Fruit fly (Drosophila melanogaster): Measurements from ENCODE around the gene GV1.

The GV1 gene

DNA sequence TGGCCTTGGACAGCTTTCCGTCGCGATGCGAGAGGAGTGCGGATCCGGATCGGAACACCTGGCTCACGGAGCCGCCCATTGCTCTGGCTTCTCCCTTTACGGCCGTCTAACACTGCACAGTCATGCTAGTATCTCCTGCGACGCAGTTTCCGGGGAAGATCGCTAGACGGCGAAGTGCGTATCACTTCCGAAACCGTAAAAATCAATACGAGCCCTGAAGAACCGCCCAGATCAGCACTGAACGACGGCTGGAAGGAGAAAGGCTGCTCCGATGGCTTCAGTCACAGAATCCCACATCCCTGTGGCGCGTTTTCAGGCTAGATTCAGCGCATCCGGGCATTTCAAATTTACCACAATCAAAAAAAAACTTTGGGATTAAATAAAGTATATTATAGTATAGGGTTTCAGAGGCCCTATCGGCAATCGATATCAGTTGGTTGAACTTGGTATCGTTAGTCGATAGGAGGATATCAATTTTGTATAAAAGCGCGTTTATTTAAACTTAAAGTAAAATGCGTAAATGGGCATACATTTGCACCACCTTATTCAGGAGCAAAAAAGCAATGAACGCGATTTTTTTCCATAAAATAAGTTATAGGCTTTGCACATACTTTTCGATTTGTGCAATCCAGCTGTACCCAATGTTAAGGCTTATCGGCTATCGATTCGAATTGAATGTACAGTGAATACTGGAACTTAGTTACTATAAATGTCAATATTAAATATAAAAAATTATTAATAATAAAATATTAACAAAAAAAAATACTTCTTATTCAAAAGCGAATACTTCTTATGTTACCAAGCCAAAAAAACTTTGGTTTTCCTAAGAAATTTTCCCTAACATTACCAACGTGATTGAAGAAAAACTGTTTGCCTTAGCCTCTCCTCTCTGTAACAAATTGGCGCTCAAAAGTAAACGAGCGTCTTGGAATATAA, 35.4 kb upstream of the GV1 start, which contains the start of the genes CG13933 and PolD2 (continued):
- peak; percentile 84 for TF ChIP-seq tin (GFP tag; optimal IDR thresholded peaks at IDR 0.05)
- TF ChIP-seq odd (GFP tag; optimal IDR thresholded peaks at IDR 0.05) = no peak
- peak; percentile 96 for TF ChIP-seq CG11085 (GFP tag; IDR thresholded peaks at IDR 0.05)
- TF ChIP-seq pfk (GFP tag; optimal IDR thresholded peaks at IDR 0.05) = no peak
- peak; percentile 99 for TF ChIP-seq ci (GFP tag; IDR thresholded peaks at IDR 0.05)
- TF ChIP-seq GATAe (GFP tag; conservative IDR thresholded peaks at IDR 0.05) = peak; percentile 90
- no peak for TF ChIP-seq yki (optimal IDR thresholded peaks at IDR 0.05)
- TF ChIP-seq zf30C (GFP tag; optimal IDR thresholded peaks at IDR 0.05) = no peak
- TF ChIP-seq lbe (GFP tag; optimal IDR thresholded peaks at IDR 0.05) = no peak
- TF ChIP-seq Hr78 (GFP tag; optimal IDR thresholded peaks at IDR 0.05) = no peak
- TF ChIP-seq YL-1 (GFP tag; optimal IDR thresholded peaks at IDR 0.05) = peak; percentile 86
- TF ChIP-seq pho (GFP tag; optimal IDR thresholded peaks at IDR 0.05) = peak; percentile 69
- peak; percentile 95 for TF ChIP-seq CG17612 (GFP tag; IDR thresholded peaks at IDR 0.05)
- TF ChIP-seq bsh (GFP tag; optimal IDR thresholded peaks at IDR 0.05) = peak in 1 of 2 experiments; percentile 100
- TF ChIP-seq CG30431 (GFP tag; optimal IDR thresholded peaks at IDR 0.05) = peak; percentile 95
- peak; percentile 85 for TF ChIP-seq CG10321 (GFP tag; IDR thresholded peaks at IDR 0.05)
- TF ChIP-seq al (GFP tag; IDR thresholded peaks at IDR 0.05) = peak; percentile 94
- peak; percentile 99 for TF ChIP-seq CG13424 (tag; optimal IDR thresholded peaks at IDR 0.05)
- no peak for TF ChIP-seq Trl (optimal IDR thresholded peaks at IDR 0.05)
- peak; percentile 64 for TF ChIP-seq Trl (GFP tag; optimal IDR thresholded peaks at IDR 0.05)
- no peak for TF ChIP-seq Hey (tag; optimal IDR thresholded peaks at IDR 0.05)
- no peak for TF ChIP-seq CG14965 (GFP tag; optimal IDR thresholded peaks at IDR 0.05; ENCODE audit: borderline replicate concordance)
- peak; percentile 91 for TF ChIP-seq Poxn (GFP tag; IDR thresholded peaks at IDR 0.05)
- TF ChIP-seq CG10979 (tag; optimal IDR thresholded peaks at IDR 0.05) = peak; percentile 86
- peak; percentile 59; the same call in 2 of the 3 replicates for TF ChIP-seq knrl (GFP tag; IDR thresholded peaks at IDR 0.05; ENCODE audit: partially characterized antibody)
- peak; percentile 18 for TF ChIP-seq Sry-β (GFP tag; optimal IDR thresholded peaks at IDR 0.05)
- peak; percentile 88 for TF ChIP-seq Nf-YB (GFP tag; optimal IDR thresholded peaks at IDR 0.05)
- no peak for TF ChIP-seq CG12744 (GFP tag; optimal IDR thresholded peaks at IDR 0.05)
- peak; percentile 89 for TF ChIP-seq CG30020 (tag; optimal IDR thresholded peaks at IDR 0.05)
- TF ChIP-seq usp (GFP tag; optimal IDR thresholded peaks at IDR 0.05) = no peak
- peak; percentile 91 for TF ChIP-seq NFAT (GFP tag; IDR thresholded peaks at IDR 0.05)
- peak; percentile 93 for TF ChIP-seq CrebB (tag; optimal IDR thresholded peaks at IDR 0.05)
- peak; percentile 55 for TF ChIP-seq CG17186 (GFP tag; optimal IDR thresholded peaks at IDR 0.05)
- TF ChIP-seq CG11560 (tag; IDR thresholded peaks at IDR 0.05) = peak; percentile 83
- TF ChIP-seq ERR (GFP tag; optimal IDR thresholded peaks at IDR 0.05) = peak; percentile 81
- peak; percentile 91 for TF ChIP-seq CG14667 (GFP tag; IDR thresholded peaks at IDR 0.05)
- peak; percentile 65; the same call in 1 of the 2 replicates for TF ChIP-seq sim (GFP tag; IDR thresholded peaks at IDR 0.05)
- peak; percentile 92 for TF ChIP-seq lab (GFP tag; optimal IDR thresholded peaks at IDR 0.05)
- TF ChIP-seq CG10147 (GFP tag; optimal IDR thresholded peaks at IDR 0.05) = peak; percentile 74
- peak; percentile 93 for TF ChIP-seq kay (GFP tag; optimal IDR thresholded peaks at IDR 0.05)
- TF ChIP-seq Ada2b (GFP tag; IDR thresholded peaks at IDR 0.05) = peak; percentile 95
- peak; percentile 98 for TF ChIP-seq CG12659 (GFP tag; optimal IDR thresholded peaks at IDR 0.05)
- TF ChIP-seq CG10565 (GFP tag; optimal IDR thresholded peaks at IDR 0.05) = peak; percentile 5
- TF ChIP-seq az2 (GFP tag; optimal IDR thresholded peaks at IDR 0.05) = peak; percentile 98
- no peak for TF ChIP-seq sqz (GFP tag; optimal IDR thresholded peaks at IDR 0.05)
- TF ChIP-seq slou (GFP tag; optimal IDR thresholded peaks at IDR 0.05) = peak; percentile 84
- TF ChIP-seq CG4328 (GFP tag; optimal IDR thresholded peaks at IDR 0.05) = peak; percentile 20
- peak; percentile 97 for TF ChIP-seq zfh1 (GFP tag; IDR thresholded peaks at IDR 0.05)
- peak; percentile 16 for TF ChIP-seq MESR4 (GFP tag; optimal IDR thresholded peaks at IDR 0.05)
